Worm (Caenorhabditis elegans): Measurements from ENCODE around the gene mai-2.
A peak's percentile ranks its signal among the peaks of the same experiment; 100 is the strongest.
"Not testable (repeated sequence)": the region's sequence is repeated elsewhere in the genome, so short reads cannot be mapped to it uniquely, and the experiment has no call there.

The mai-2 gene

ce11 chrIV:3384593-3384992 is 1.1 kb upstream of the mai-2 start:
- TF ChIP-seq cog-1 (tag; optimal IDR thresholded peaks at IDR 0.05) = peak; percentile 62
- no peak for TF ChIP-seq ztf-29 (GFP tag; IDR thresholded peaks at IDR 0.05)

- TF ChIP-seq ztf-23 (GFP tag; IDR thresholded peaks at IDR 0.05) (no peak), flt-1 (GFP tag; IDR thresholded peaks at IDR 0.05) (no peak), tab-1 (GFP tag; IDR thresholded peaks at IDR 0.05) (no peak), ztf-29 (GFP tag; IDR thresholded peaks at IDR 0.05) (no peak), T22C8.4 (GFP tag; IDR thresholded peaks at IDR 0.05) (no peak), cog-1 (tag; optimal IDR thresholded peaks at IDR 0.05) (no peak), klf-2 (GFP tag; conservative IDR thresholded peaks at IDR 0.05) (no peak), ref-1 (GFP tag; conservative IDR thresholded peaks at IDR 0.05) (no peak), med-1 (GFP tag; optimal IDR thresholded peaks at IDR 0.05; ENCODE audit: insufficient read depth) (no peak)
Observed at ce11 chrIV:3386504-3387290, 987 bp downstream of the mai-2 start.

- TF ChIP-seq ztf-29 (GFP tag; IDR thresholded peaks at IDR 0.05); T22C8.4 (GFP tag; IDR thresholded peaks at IDR 0.05); cog-1 (tag; optimal IDR thresholded peaks at IDR 0.05): not testable (repeated sequence)
Observed at ce11 chrIV:3389999-3390398, 4.3 kb downstream of the mai-2 start, which contains the start of gene B0546.5. Gene B0546.5, minus strand, starts transcription at chrIV:3390099.

DNA sequence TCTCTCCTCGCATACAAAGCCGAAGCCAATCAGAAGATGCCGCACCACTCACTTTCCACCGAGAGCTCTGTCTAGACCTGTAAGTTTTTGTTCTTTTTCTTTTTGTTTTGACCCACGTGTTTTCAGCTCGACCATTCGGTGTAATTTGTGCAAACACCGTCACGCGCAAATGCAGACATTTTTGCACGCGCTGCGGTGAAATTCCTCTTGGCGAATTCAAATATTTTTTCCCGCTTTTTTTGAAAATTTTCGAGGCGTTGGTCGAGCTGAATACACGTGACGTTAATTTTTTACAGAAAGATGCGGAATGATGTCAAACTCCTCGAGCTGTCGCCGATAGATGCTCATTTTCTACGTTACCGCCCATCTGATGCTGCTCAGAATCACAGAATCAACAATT is 8.4 kb downstream of the mai-2 start, which contains the start of gene C04C3.4:
Gene C04C3.4, plus strand, starts transcription at position 301 of the 400 bp plus-strand sequence.
- not testable (repeated sequence) for TF ChIP-seq ztf-29 (GFP tag; IDR thresholded peaks at IDR 0.05); med-1 (GFP tag; optimal IDR thresholded peaks at IDR 0.05; ENCODE audit: insufficient read depth); klf-2 (GFP tag; conservative IDR thresholded peaks at IDR 0.05)

ce11 chrIV:3395581-3395980 is 9.9 kb downstream of the mai-2 start, which contains the start of gene C04C3.14:
Gene C04C3.14, plus strand, starts transcription at chrIV:3395881.
- no peak for TF ChIP-seq ref-1 (GFP tag; conservative IDR thresholded peaks at IDR 0.05)
- no peak for TF ChIP-seq tab-1 (GFP tag; IDR thresholded peaks at IDR 0.05)
- TF ChIP-seq flt-1 (GFP tag; IDR thresholded peaks at IDR 0.05) = no peak
- no peak for TF ChIP-seq ztf-29 (GFP tag; IDR thresholded peaks at IDR 0.05)
- no peak for TF ChIP-seq klf-2 (GFP tag; conservative IDR thresholded peaks at IDR 0.05)
- no peak for TF ChIP-seq cog-1 (tag; optimal IDR thresholded peaks at IDR 0.05)
- TF ChIP-seq med-1 (GFP tag; optimal IDR thresholded peaks at IDR 0.05; ENCODE audit: insufficient read depth) = no peak
- no peak for TF ChIP-seq T22C8.4 (GFP tag; IDR thresholded peaks at IDR 0.05)
- no peak for TF ChIP-seq ztf-23 (GFP tag; IDR thresholded peaks at IDR 0.05)

- no peak for TF ChIP-seq klf-2 (GFP tag; conservative IDR thresholded peaks at IDR 0.05)
- TF ChIP-seq tab-1 (GFP tag; IDR thresholded peaks at IDR 0.05) = no peak
- no peak for TF ChIP-seq cog-1 (tag; optimal IDR thresholded peaks at IDR 0.05)
- no peak for TF ChIP-seq ztf-23 (GFP tag; IDR thresholded peaks at IDR 0.05)
- TF ChIP-seq flt-1 (GFP tag; IDR thresholded peaks at IDR 0.05) = no peak
- no peak for TF ChIP-seq med-1 (GFP tag; optimal IDR thresholded peaks at IDR 0.05; ENCODE audit: insufficient read depth)
- no peak for TF ChIP-seq ref-1 (GFP tag; conservative IDR thresholded peaks at IDR 0.05)
- no peak for TF ChIP-seq ztf-29 (GFP tag; IDR thresholded peaks at IDR 0.05)
- no peak for TF ChIP-seq T22C8.4 (GFP tag; IDR thresholded peaks at IDR 0.05)
Observed at ce11 chrIV:3398078-3398477, 12.4 kb downstream of the mai-2 start.

DNA sequence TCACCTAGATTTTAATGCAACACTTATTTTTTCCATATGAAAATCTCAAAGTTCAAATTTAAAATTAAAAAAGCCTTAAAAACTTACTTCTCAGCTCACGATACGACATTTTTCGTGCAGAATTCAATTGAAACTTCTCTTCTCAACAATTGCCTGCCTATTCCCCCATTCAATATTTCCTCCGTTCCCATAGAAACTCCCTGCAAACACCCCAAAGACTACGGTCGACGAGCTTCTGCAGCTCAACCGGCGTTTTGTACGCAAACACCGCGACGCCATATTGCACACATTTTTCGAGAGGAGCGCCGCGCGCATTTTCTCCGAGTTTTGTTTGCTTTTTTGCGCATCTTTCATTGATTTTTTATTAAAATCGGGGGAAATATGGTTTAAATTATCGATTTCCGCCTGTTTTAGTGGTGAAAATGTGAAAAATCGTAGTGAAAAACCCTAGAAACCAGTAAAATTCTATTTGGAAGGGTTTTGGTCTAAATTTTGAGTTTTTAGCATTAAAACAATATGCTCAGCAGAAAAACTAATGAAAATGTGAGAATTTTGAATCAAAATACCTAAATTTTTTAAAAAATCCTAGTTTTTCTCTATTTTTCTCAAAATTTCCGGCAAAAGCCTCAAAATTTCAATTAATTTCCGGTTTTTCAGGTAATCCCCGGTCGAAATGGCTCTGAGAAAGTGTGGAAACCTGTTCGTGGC is 13.5 kb downstream of the mai-2 start, which contains the start of the genes dyf-3 and pdhb-1:
Gene dyf-3, minus strand, starts transcription at position 217 of the 708 bp plus-strand sequence.
Gene pdhb-1, plus strand, starts transcription at position 658 of the 708 bp plus-strand sequence.
- no peak for TF ChIP-seq klf-2 (GFP tag; conservative IDR thresholded peaks at IDR 0.05)
- peak; percentile 84 for TF ChIP-seq ztf-29 (GFP tag; IDR thresholded peaks at IDR 0.05)
- 0 out of 2 replicates have a peak, but pooled peaks have one; percentile 41 for TF ChIP-seq tab-1 (GFP tag; IDR thresholded peaks at IDR 0.05)

DNA sequence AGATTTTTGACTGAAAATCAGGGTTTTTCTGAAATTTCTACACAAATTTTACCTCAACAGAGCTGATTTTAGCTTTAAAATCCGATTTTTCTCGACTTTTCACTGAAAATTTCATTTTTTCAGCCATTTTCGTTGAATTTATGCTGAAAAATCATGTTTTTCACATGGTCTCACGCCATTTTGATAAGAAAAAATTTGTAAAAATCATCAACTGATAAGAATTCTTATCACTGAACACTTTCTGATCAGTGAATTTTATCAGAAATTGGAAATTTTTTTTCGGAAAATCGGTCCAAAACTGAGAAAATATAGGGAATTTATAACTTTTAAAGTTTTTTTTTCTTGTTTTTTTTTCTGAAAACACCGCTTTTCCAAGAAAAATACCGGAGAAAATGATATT is 15.2 kb downstream of the mai-2 start:
- TF ChIP-seq T22C8.4 (GFP tag; IDR thresholded peaks at IDR 0.05) (no peak), klf-2 (GFP tag; conservative IDR thresholded peaks at IDR 0.05) (no peak)

DNA sequence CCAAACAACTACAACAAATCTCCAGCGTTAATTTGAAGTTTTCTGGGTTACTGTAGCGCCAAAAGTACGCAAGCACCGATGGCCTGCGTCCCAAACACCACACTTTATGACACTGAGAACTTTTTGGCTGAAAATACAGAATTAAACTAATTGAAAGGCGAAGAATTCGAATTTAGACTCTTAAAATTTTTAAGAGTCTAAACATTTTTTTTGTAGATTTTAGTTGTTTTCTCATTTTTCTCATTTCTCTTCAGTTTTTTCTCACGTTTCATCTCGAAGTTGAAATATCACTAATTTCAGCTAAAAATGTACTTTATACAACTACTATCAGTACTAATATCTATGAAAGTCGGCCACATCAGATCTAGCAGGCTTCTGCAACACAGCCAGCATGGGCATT is 29.7 kb downstream of the mai-2 start, which contains the start of gene lgc-9:
Gene lgc-9, plus strand, starts transcription at position 301 of the 400 bp plus-strand sequence.
- TF ChIP-seq ztf-29 (GFP tag; IDR thresholded peaks at IDR 0.05) = no peak
- TF ChIP-seq T22C8.4 (GFP tag; IDR thresholded peaks at IDR 0.05) = no peak
- TF ChIP-seq ref-1 (GFP tag; conservative IDR thresholded peaks at IDR 0.05) = no peak
- no peak for TF ChIP-seq med-1 (GFP tag; optimal IDR thresholded peaks at IDR 0.05; ENCODE audit: insufficient read depth)
- TF ChIP-seq klf-2 (GFP tag; conservative IDR thresholded peaks at IDR 0.05) = no peak
- TF ChIP-seq ztf-23 (GFP tag; IDR thresholded peaks at IDR 0.05) = no peak
- no peak for TF ChIP-seq tab-1 (GFP tag; IDR thresholded peaks at IDR 0.05)
- no peak for TF ChIP-seq flt-1 (GFP tag; IDR thresholded peaks at IDR 0.05)
- no peak for TF ChIP-seq cog-1 (tag; optimal IDR thresholded peaks at IDR 0.05)

ce11 chrIV:3418741-3419140 is 33.0 kb downstream of the mai-2 start:
- TF ChIP-seq T22C8.4 (GFP tag; IDR thresholded peaks at IDR 0.05) (peak; percentile 59; the same call in 1 of the 2 replicates), ztf-23 (GFP tag; IDR thresholded peaks at IDR 0.05) (no peak), flt-1 (GFP tag; IDR thresholded peaks at IDR 0.05) (no peak)
